Worm (Caenorhabditis elegans) whole organism, L1 larva: ENCODE results near the gene W02F12.8.

Experiments
- ceh-8 ChIP-seq: fragments of 200-800 bp; sonication (Bioruptor generic); optimal IDR thresholded peaks from 2 replicates; lab custom pipeline; 2018; ENCODE audit warnings: mild to moderate bottlenecking, missing genetic modification characterization, moderate library complexity, missing compliant biosample characterization
- ceh-82 ChIP-seq, 3 experiments: fragments of 150-350 bp in 1 of 3; sonication (generic microtip) in 2 of 3; optimal IDR thresholded peaks; 2 replicates each; lab custom pipeline; 2014 to 2017; ENCODE audit warnings: missing biosample characterization in 3 of 3, missing genetic modification characterization in 3 of 3
- lin-15B ChIP-seq: fragments of 150-350 bp; sonication (generic microtip); optimal IDR thresholded peaks from 3 replicates; lab custom pipeline; 2014; ENCODE audit warnings: missing biosample characterization, missing genetic modification characterization
- mdl-1 ChIP-seq, 2 experiments: fragments of 150-350 bp; optimal IDR thresholded peaks; 2 replicates each; lab custom pipeline; 2014 to 2017; ENCODE audit warnings: missing biosample characterization in 2 of 2, missing genetic modification characterization in 2 of 2, inconsistent platforms in 1 of 2
- mep-1 ChIP-seq: fragments of 150-350 bp; optimal IDR thresholded peaks from 2 replicates; lab custom pipeline; 2014; ENCODE audit warnings: missing biosample characterization, missing genetic modification characterization
- nhr-77 ChIP-seq: fragments of 150-350 bp; optimal IDR thresholded peaks from 2 replicates; lab custom pipeline; 2014; ENCODE audit warnings: missing biosample characterization, missing genetic modification characterization
- unc-130 ChIP-seq: fragments of 150-350 bp; optimal IDR thresholded peaks from 2 replicates; lab custom pipeline; 2017; ENCODE audit warnings: missing biosample characterization, missing genetic modification characterization, inconsistent platforms
- ztf-11 ChIP-seq, 2 experiments: sonication (generic microtip); optimal IDR thresholded peaks; 2 replicates each; lab custom pipeline; 2016 to 2017; ENCODE audit warnings: missing genetic modification characterization in 2 of 2, missing biosample characterization in 1 of 2, missing compliant biosample characterization in 1 of 2

ce11 chrV:6688392-6688791, 6.2 kb downstream of the W02F12.8 start, which contains the start of gene K11G9.5:
- TF ChIP-seq nhr-77 (tag; lab: Kevin White, UChicago) (no peak), mdl-1 (tag; optimal IDR thresholded peaks at IDR 0.05; lab: Kevin White, UChicago) (no peak), lin-15B (no peak), ceh-8 (GFP tag; lab: Kevin White, UChicago) (no peak), ceh-82 (tag; optimal IDR thresholded peaks at IDR 0.05; lab: Kevin White, UChicago) (no peak), ztf-11 (tag; optimal IDR thresholded peaks at IDR 0.05; lab: Kevin White, UChicago) (no peak), unc-130 (tag; lab: Kevin White, UChicago) (no peak), mep-1 (tag; lab: Kevin White, UChicago) (no peak)
